Fruit fly (Drosophila melanogaster) whole organism, embryonic: ENCODE data around the gene Acyp2.

Experiments used
- CG10654 ChIP-seq: fragments of 200-800 bp; sonication (Bioruptor generic); optimal IDR thresholded peaks from 2 replicates; lab custom pipeline; 2016; ENCODE audit warnings: missing biosample characterization, missing genetic modification characterization
- CG1603 ChIP-seq: fragments of 200-800 bp; sonication (Bioruptor generic); optimal IDR thresholded peaks from 2 replicates; lab custom pipeline; 2019; ENCODE audit warnings: missing biosample characterization, mild to moderate bottlenecking, missing genetic modification characterization, moderate library complexity
- CG17385 ChIP-seq: fragments of 200-800 bp; sonication (Bioruptor generic); optimal IDR thresholded peaks from 3 replicates; lab custom pipeline; 2018; ENCODE audit warnings: missing biosample characterization, mild to moderate bottlenecking, missing genetic modification characterization
- CG18262 ChIP-seq: fragments of 200-800 bp; optimal IDR thresholded peaks from 3 replicates; lab custom pipeline; 2019; ENCODE audit warnings: missing biosample characterization, mild to moderate bottlenecking, missing genetic modification characterization, moderate library complexity
- CG18476 ChIP-seq: fragments of 200-800 bp; sonication (Bioruptor generic); optimal IDR thresholded peaks from 2 replicates; lab custom pipeline; 2016; ENCODE audit warnings: missing biosample characterization, mild to moderate bottlenecking, missing genetic modification characterization
- CG2116 ChIP-seq: fragments of 200-800 bp; sonication (Bioruptor generic); optimal IDR thresholded peaks from 3 replicates; lab custom pipeline; 2018; ENCODE audit warnings: missing biosample characterization, mild to moderate bottlenecking, missing genetic modification characterization
- CG2875 ChIP-seq: fragments of 200-800 bp; sonication (Bioruptor generic); optimal IDR thresholded peaks from 2 replicates; lab custom pipeline; 2017; ENCODE audit warnings: missing biosample characterization, mild to moderate bottlenecking, missing genetic modification characterization, missing genetic modification reagents
- CG31224 ChIP-seq: fragments of 200-800 bp; sonication (Bioruptor generic); IDR thresholded peaks from 2 replicates; pipeline ENCODE4 v1.3.6; 2022; ENCODE audit warnings: missing biosample characterization, missing genetic modification characterization
- CG31441 ChIP-seq: fragments of 200-800 bp; sonication (Bioruptor generic); IDR thresholded peaks from 2 replicates; pipeline ENCODE4 v1.3.6; 2022; ENCODE audit warnings: missing biosample characterization, missing genetic modification characterization
- CG32767 ChIP-seq: fragments of 200-800 bp; sonication (Bioruptor generic); IDR thresholded peaks from 2 replicates; pipeline ENCODE4 v1.3.6; 2022; ENCODE audit warnings: missing biosample characterization, missing genetic modification characterization
- CG33557 ChIP-seq: fragments of 200-800 bp; sonication (Bioruptor generic); optimal IDR thresholded peaks from 2 replicates; lab custom pipeline; 2019; ENCODE audit warnings: missing biosample characterization, mild to moderate bottlenecking, missing genetic modification characterization, moderate library complexity
- CG3838 ChIP-seq: fragments of 200-800 bp; sonication (Bioruptor generic); optimal IDR thresholded peaks from 3 replicates; lab custom pipeline; 2016; ENCODE audit warnings: missing biosample characterization, missing genetic modification characterization
- CG3995 ChIP-seq: fragments of 200-800 bp; sonication (Bioruptor generic); optimal IDR thresholded peaks from 3 replicates; lab custom pipeline; 2016; ENCODE audit warnings: missing biosample characterization, missing genetic modification characterization
- CG42726 ChIP-seq: fragments of 200-800 bp; sonication (Bioruptor generic); IDR thresholded peaks from 2 replicates; pipeline ENCODE4 v1.3.6; 2022; ENCODE audit warnings: missing biosample characterization, missing genetic modification characterization; ENCODE audit not compliant: partially characterized antibody
- CG4328 ChIP-seq: fragments of 200-800 bp; sonication (Bioruptor generic); optimal IDR thresholded peaks from 3 replicates; lab custom pipeline; 2017; ENCODE audit warnings: missing biosample characterization, missing genetic modification reagents, missing genetic modification characterization
- CG6689 ChIP-seq: fragments of 200-800 bp; sonication (Bioruptor generic); IDR thresholded peaks from 2 replicates; pipeline ENCODE4 v1.3.6; 2022; ENCODE audit warnings: missing biosample characterization, missing genetic modification characterization
- CG6854 ChIP-seq: fragments of 200-800 bp; sonication (Bioruptor generic); optimal IDR thresholded peaks from 3 replicates; lab custom pipeline; 2017; ENCODE audit warnings: missing biosample characterization, mild to moderate bottlenecking, missing genetic modification characterization
- CG7745 ChIP-seq: fragments of 200-800 bp; sonication (Bioruptor generic); optimal IDR thresholded peaks from 2 replicates; lab custom pipeline; 2018; ENCODE audit warnings: missing biosample characterization, mild to moderate bottlenecking, missing genetic modification characterization, moderate library complexity
- CG8290 ChIP-seq, 3 experiments: fragments of 200-800 bp; sonication (Bioruptor generic); optimal IDR thresholded peaks; 2 replicates each; lab custom pipeline; 2016 to 2019; ENCODE audit warnings: missing biosample characterization in 3 of 3, missing genetic modification characterization in 3 of 3, mild to moderate bottlenecking in 2 of 3, moderate library complexity in 1 of 3
- CG8359 ChIP-seq: fragments of 200-800 bp; sonication (Bioruptor generic); optimal IDR thresholded peaks from 2 replicates; lab custom pipeline; 2017; ENCODE audit warnings: missing biosample characterization, mild to moderate bottlenecking, missing genetic modification characterization, borderline replicate concordance
- Dref ChIP-seq: fragments of 200-800 bp; sonication (Bioruptor generic); IDR thresholded peaks from 2 replicates; pipeline ENCODE4 v1.3.6; 2022; ENCODE audit warnings: missing biosample characterization, missing genetic modification characterization
- Ets97D ChIP-seq: fragments of 200-800 bp; sonication (Bioruptor generic); optimal IDR thresholded peaks from 3 replicates; lab custom pipeline; 2016; ENCODE audit warnings: missing biosample characterization, missing genetic modification characterization
- HLH54F ChIP-seq: fragments of 200-800 bp; sonication (Bioruptor generic); optimal IDR thresholded peaks from 3 replicates; lab custom pipeline; 2016; ENCODE audit warnings: missing biosample characterization, missing genetic modification characterization
- Hmx ChIP-seq: fragments of 200-800 bp; sonication (Bioruptor generic); optimal IDR thresholded peaks from 2 replicates; lab custom pipeline; 2016; ENCODE audit warnings: missing biosample characterization, missing genetic modification characterization
- Lim3 ChIP-seq: fragments of 200-800 bp; sonication (Bioruptor generic); IDR thresholded peaks from 2 replicates; pipeline ENCODE4 v1.3.6; 2022; ENCODE audit warnings: missing biosample characterization, missing genetic modification characterization
- Meics ChIP-seq: fragments of 200-800 bp; sonication (Bioruptor generic); optimal IDR thresholded peaks from 2 replicates; lab custom pipeline; 2017; ENCODE audit warnings: missing biosample characterization, mild to moderate bottlenecking, missing genetic modification characterization
- Mes4 ChIP-seq: fragments of 200-800 bp; sonication (Bioruptor generic); optimal IDR thresholded peaks from 2 replicates; lab custom pipeline; 2016; ENCODE audit warnings: missing biosample characterization, missing genetic modification characterization
- Optix ChIP-seq: fragments of 200-800 bp; sonication (Bioruptor generic); IDR thresholded peaks from 3 replicates; pipeline ENCODE4 v1.3.6; 2022; ENCODE audit warnings: missing biosample characterization, missing genetic modification characterization
- Poxn ChIP-seq: fragments of 200-800 bp; sonication (Bioruptor generic); IDR thresholded peaks from 2 replicates; pipeline ENCODE4 v1.3.6; 2022; ENCODE audit warnings: missing biosample characterization, missing genetic modification characterization
- Spps ChIP-seq: fragments of 200-800 bp; sonication (Bioruptor generic); optimal IDR thresholded peaks from 2 replicates; lab custom pipeline; 2018; ENCODE audit warnings: missing biosample characterization, mild to moderate bottlenecking, missing genetic modification characterization
- ab ChIP-seq: fragments of 200-800 bp; sonication (Bioruptor generic); optimal IDR thresholded peaks from 2 replicates; lab custom pipeline; 2016; ENCODE audit warnings: missing biosample characterization, missing genetic modification characterization
- ara ChIP-seq: fragments of 200-800 bp; sonication (Bioruptor generic); IDR thresholded peaks from 2 replicates; pipeline ENCODE4 v1.3.6; 2022; ENCODE audit warnings: missing biosample characterization, missing genetic modification characterization
- bcd ChIP-seq: fragments of 200-800 bp; sonication (Bioruptor generic); optimal IDR thresholded peaks from 2 replicates; lab custom pipeline; 2017; ENCODE audit warnings: missing biosample characterization, mild to moderate bottlenecking, missing genetic modification characterization
- br ChIP-seq: fragments of >200 bp; optimal IDR thresholded peaks from 2 replicates; lab custom pipeline; 2017
- cg ChIP-seq: fragments of 200-800 bp; sonication (Bioruptor generic); optimal IDR thresholded peaks from 3 replicates; lab custom pipeline; 2019; ENCODE audit warnings: missing biosample characterization, mild to moderate bottlenecking, missing genetic modification characterization, moderate library complexity
- chif ChIP-seq, 2 experiments: fragments of 200-800 bp; sonication (Bioruptor generic); optimal IDR thresholded peaks; 3 replicates each; lab custom pipeline; 2016; ENCODE audit warnings: missing biosample characterization in 2 of 2, missing genetic modification characterization in 2 of 2
- ci ChIP-seq: fragments of 200-800 bp; sonication (Bioruptor generic); IDR thresholded peaks from 3 replicates; pipeline ENCODE4 v1.3.6; 2022; ENCODE audit warnings: missing biosample characterization, missing genetic modification characterization
- croc ChIP-seq: fragments of 200-800 bp; sonication (Bioruptor generic); conservative IDR thresholded peaks from 3 replicates; pipeline ENCODE4 v1.3.6; 2022; ENCODE audit warnings: missing biosample characterization, missing genetic modification characterization
- dm ChIP-seq: fragments of 200-800 bp; sonication (Bioruptor generic); optimal IDR thresholded peaks from 3 replicates; lab custom pipeline; 2016; ENCODE audit warnings: missing biosample characterization, missing genetic modification characterization
- emc ChIP-seq: fragments of 200-800 bp; sonication (Bioruptor generic); optimal IDR thresholded peaks from 2 replicates; lab custom pipeline; 2016; ENCODE audit warnings: missing biosample characterization, missing genetic modification characterization
- exex ChIP-seq: fragments of 200-800 bp; sonication (Bioruptor generic); optimal IDR thresholded peaks from 4 replicates; lab custom pipeline; 2018; ENCODE audit warnings: missing biosample characterization, mild to moderate bottlenecking, missing genetic modification characterization, moderate library complexity
- grn ChIP-seq: fragments of 200-800 bp; sonication (Bioruptor generic); optimal IDR thresholded peaks from 3 replicates; lab custom pipeline; 2017; ENCODE audit warnings: missing biosample characterization, missing genetic modification characterization
- gro ChIP-seq: fragments of 200-800 bp; sonication (Bioruptor generic); optimal IDR thresholded peaks from 2 replicates; lab custom pipeline; 2016; ENCODE audit warnings: missing biosample characterization, missing genetic modification characterization
- jumu ChIP-seq: fragments of 200-800 bp; sonication (Bioruptor generic); optimal IDR thresholded peaks from 3 replicates; lab custom pipeline; 2016; ENCODE audit warnings: missing biosample characterization, missing genetic modification characterization
- psq ChIP-seq: fragments of 200-800 bp; sonication (Bioruptor generic); optimal IDR thresholded peaks from 2 replicates; lab custom pipeline; 2017; ENCODE audit warnings: missing biosample characterization, missing genetic modification characterization
- row ChIP-seq: fragments of 200-800 bp; sonication (Bioruptor generic); IDR thresholded peaks from 3 replicates; pipeline ENCODE4 v1.3.6; 2022; ENCODE audit warnings: missing biosample characterization, missing genetic modification characterization
- sens ChIP-seq: fragments of 200-800 bp; sonication (Bioruptor generic); peaks from one replicate; lab custom pipeline; 2016; ENCODE audit warnings: missing biosample characterization, missing genetic modification characterization
- sim ChIP-seq: fragments of 200-800 bp; sonication (Bioruptor generic); IDR thresholded peaks from 2 replicates; pipeline ENCODE4 v1.3.6; 2022; ENCODE audit warnings: missing biosample characterization, missing genetic modification characterization
- so ChIP-seq: fragments of 200-800 bp; sonication (Bioruptor generic); IDR thresholded peaks from 3 replicates; pipeline ENCODE4 v1.3.6; 2022; ENCODE audit warnings: missing biosample characterization, missing genetic modification characterization
- tap ChIP-seq: fragments of 200-800 bp; optimal IDR thresholded peaks from 3 replicates; lab custom pipeline; 2019; ENCODE audit warnings: missing biosample characterization, mild to moderate bottlenecking, missing genetic modification characterization, moderate library complexity
- z ChIP-seq: fragments of 200-800 bp; sonication (Bioruptor generic); IDR thresholded peaks from 3 replicates; pipeline ENCODE4 v1.3.6; 2022; ENCODE audit warnings: missing biosample characterization, missing genetic modification characterization
- zen ChIP-seq: fragments of 200-800 bp; sonication (Bioruptor generic); optimal IDR thresholded peaks from 3 replicates; lab custom pipeline; 2018; ENCODE audit warnings: missing biosample characterization, mild to moderate bottlenecking, missing genetic modification characterization, moderate library complexity
- zfh1 ChIP-seq: fragments of 200-800 bp; sonication (Bioruptor generic); IDR thresholded peaks from 3 replicates; pipeline ENCODE4 v1.3.6; 2022; ENCODE audit warnings: missing biosample characterization, missing genetic modification characterization

The Acyp2 gene

dm6 chr3R:15792427-15792826 lies at the start of gene Acyp2 (continued):
- no peak for TF ChIP-seq CG18476 (GFP tag; lab: Kevin White, UChicago)
- TF ChIP-seq Meics (GFP tag; lab: Kevin White, UChicago) = no peak
- no peak for TF ChIP-seq Mes4
- peak; percentile 26 for TF ChIP-seq HLH54F (GFP tag; lab: Kevin White, UChicago)
- TF ChIP-seq CG1603 (tag; lab: Kevin White, UChicago) = peak; percentile 77
- no peak for TF ChIP-seq Poxn (GFP tag; lab: Robert Waterston, UW)
- TF ChIP-seq br (lab: Kevin White, UChicago) = no peak
- no peak for TF ChIP-seq sim (GFP tag; lab: Robert Waterston, UW)
- TF ChIP-seq Lim3 (GFP tag; lab: Robert Waterston, UW) = no peak
- TF ChIP-seq Optix (GFP tag; lab: Robert Waterston, UW) = no peak
- TF ChIP-seq cg (GFP tag; lab: Kevin White, UChicago) = no peak
- TF ChIP-seq CG32767 = no peak
- TF ChIP-seq sens (GFP tag; lab: Kevin White, UChicago) = peak; percentile 80
- no peak for TF ChIP-seq CG2875
- TF ChIP-seq z (GFP tag; lab: Robert Waterston, UW) = no peak
- no peak for TF ChIP-seq so (GFP tag; lab: Robert Waterston, UW)
- TF ChIP-seq CG10654 (GFP tag; lab: Kevin White, UChicago) = no peak
- TF ChIP-seq CG7745 (tag; lab: Kevin White, UChicago) = no peak
- TF ChIP-seq bcd (GFP tag; lab: Kevin White, UChicago) = no peak
- TF ChIP-seq Dref (GFP tag; lab: Robert Waterston, UW) = peak; percentile 60
- peak; percentile 42; the same call in 1 of the 2 replicates for TF ChIP-seq CG42726 (GFP tag; lab: Robert Waterston, UW)
- TF ChIP-seq jumu = peak; percentile 8
- no peak for TF ChIP-seq CG17385 (GFP tag; lab: Kevin White, UChicago)
- TF ChIP-seq exex (tag; lab: Kevin White, UChicago) = no peak
- TF ChIP-seq CG8290 (GFP tag; optimal IDR thresholded peaks at IDR 0.05; lab: Kevin White, UChicago) = peak; percentile 26
- TF ChIP-seq CG8290 (tag; optimal IDR thresholded peaks at IDR 0.05; lab: Kevin White, UChicago) = peak in 1 of 2 experiments; percentile 73
- TF ChIP-seq CG8359 (GFP tag; lab: Kevin White, UChicago) = no peak
- 0 out of 3 replicates have a peak, but pooled peaks have one; percentile 21 for TF ChIP-seq zfh1
- peak in 1 of 2 experiments; percentile 3 for TF ChIP-seq chif (GFP tag; optimal IDR thresholded peaks at IDR 0.05; lab: Kevin White, UChicago)
- TF ChIP-seq dm (GFP tag; lab: Kevin White, UChicago) = peak; percentile 9
- TF ChIP-seq CG31441 = no peak
- no peak for TF ChIP-seq CG18262 (tag; lab: Kevin White, UChicago)
- no peak for TF ChIP-seq CG33557
- TF ChIP-seq psq (GFP tag; lab: Kevin White, UChicago) = no peak
- no peak for TF ChIP-seq tap
- no peak for TF ChIP-seq ara
- no peak for TF ChIP-seq CG6689 (GFP tag; lab: Robert Waterston, UW)
- no peak for TF ChIP-seq emc (GFP tag; lab: Kevin White, UChicago)
- TF ChIP-seq ab = no peak
- TF ChIP-seq ci (GFP tag; lab: Robert Waterston, UW) = peak; percentile 37; the same call in 1 of the 3 replicates
- no peak for TF ChIP-seq CG31224 (GFP tag; lab: Robert Waterston, UW)
- TF ChIP-seq Spps (tag; lab: Kevin White, UChicago) = no peak
- TF ChIP-seq gro (GFP tag; lab: Kevin White, UChicago) = no peak
- TF ChIP-seq CG3838 = no peak
- no peak for TF ChIP-seq CG6854 (GFP tag; lab: Kevin White, UChicago)
- TF ChIP-seq croc (GFP tag; lab: Robert Waterston, UW) = no peak
- peak; percentile 52 for TF ChIP-seq row (GFP tag; lab: Robert Waterston, UW)
- no peak for TF ChIP-seq Hmx
- no peak for TF ChIP-seq CG3995 (GFP tag; lab: Kevin White, UChicago)
- no peak for TF ChIP-seq grn
- TF ChIP-seq Ets97D (GFP tag; lab: Kevin White, UChicago) = peak; percentile 80
- no peak for TF ChIP-seq zen (tag; lab: Kevin White, UChicago)
- no peak for TF ChIP-seq CG4328
- TF ChIP-seq CG2116 (GFP tag; lab: Kevin White, UChicago) = peak; percentile 41
